Worm (Caenorhabditis elegans) whole organism, L2 larva: ENCODE data around the gene hhat-1.

Experiments used
- F13H6.1 ChIP-seq: sonication (generic microtip); optimal IDR thresholded peaks from 2 replicates; lab custom pipeline; 2016; ENCODE audit warnings: missing genetic modification characterization, missing compliant biosample characterization
- R02D3.7 ChIP-seq: fragments of 150-350 bp; optimal IDR thresholded peaks from 2 replicates; lab custom pipeline; 2014; ENCODE audit warnings: missing biosample characterization, missing genetic modification characterization
- alr-1 ChIP-seq: fragments of 150-350 bp; optimal IDR thresholded peaks from 2 replicates; lab custom pipeline; 2014; ENCODE audit warnings: missing biosample characterization, missing genetic modification characterization
- ceh-16 ChIP-seq: fragments of 150-350 bp; optimal IDR thresholded peaks from 2 replicates; lab custom pipeline; 2014; ENCODE audit warnings: missing biosample characterization, missing genetic modification characterization
- ceh-82 ChIP-seq: fragments of 150-350 bp; optimal IDR thresholded peaks from 2 replicates; lab custom pipeline; 2014; ENCODE audit warnings: missing biosample characterization, missing genetic modification characterization
- elt-3 ChIP-seq: sonication (generic microtip); optimal IDR thresholded peaks from 2 replicates; lab custom pipeline; 2017; ENCODE audit warnings: missing biosample characterization, missing genetic modification characterization
- gmeb-1 ChIP-seq: fragments of 150-350 bp; optimal IDR thresholded peaks from 2 replicates; lab custom pipeline; 2014; ENCODE audit warnings: missing biosample characterization, missing genetic modification characterization
- lin-11 ChIP-seq: fragments of 150-350 bp; sonication (generic microtip); optimal IDR thresholded peaks from 2 replicates; lab custom pipeline; 2014; ENCODE audit warnings: missing biosample characterization, missing genetic modification characterization, inconsistent platforms, mixed read lengths
- lsy-2 ChIP-seq, 2 experiments: fragments of 150-350 bp in 1 of 2; sonication (generic microtip) in 1 of 2; optimal IDR thresholded peaks; 2 replicates each; lab custom pipeline; 2014 to 2017; ENCODE audit warnings: missing biosample characterization in 2 of 2, missing genetic modification characterization in 2 of 2
- mab-5 ChIP-seq: fragments of 150-350 bp; optimal IDR thresholded peaks from 2 replicates; lab custom pipeline; 2014; ENCODE audit warnings: missing biosample characterization, missing genetic modification characterization
- nhr-12 ChIP-seq: fragments of 150-350 bp; optimal IDR thresholded peaks from 2 replicates; lab custom pipeline; 2014; ENCODE audit warnings: missing biosample characterization, missing genetic modification characterization
- nhr-25 ChIP-seq: fragments of 150-350 bp; sonication (generic microtip); optimal IDR thresholded peaks from 3 replicates; lab custom pipeline; 2014; ENCODE audit warnings: missing biosample characterization, missing genetic modification characterization
- sem-4 ChIP-seq: fragments of 150-350 bp; optimal IDR thresholded peaks from 2 replicates; lab custom pipeline; 2014; ENCODE audit warnings: missing biosample characterization, missing genetic modification reagents, missing genetic modification characterization
- sma-9 ChIP-seq, 2 experiments: fragments of 150-350 bp in 1 of 2; sonication (generic microtip) in 1 of 2; optimal IDR thresholded peaks; 2 replicates each; lab custom pipeline; 2014 to 2016; ENCODE audit warnings: missing genetic modification characterization in 2 of 2, mild to moderate bottlenecking in 1 of 2, missing biosample characterization in 1 of 2, missing compliant biosample characterization in 1 of 2, missing genetic modification reagents in 1 of 2, moderate library complexity in 1 of 2
- unc-62 ChIP-seq: fragments of 150-350 bp; optimal IDR thresholded peaks from 2 replicates; lab custom pipeline; 2014; ENCODE audit warnings: missing biosample characterization, missing genetic modification reagents, missing genetic modification characterization

Gene hhat-1

ce11 chrII:14705956-14706355, 27.7 kb downstream of the hhat-1 start:
- TF ChIP-seq ceh-16 (tag; lab: Kevin White, UChicago) (peak; percentile 15), R02D3.7 (tag; lab: Kevin White, UChicago) (no peak)

- TF ChIP-seq sma-9 (GFP tag; optimal IDR thresholded peaks at IDR 0.05; lab: Kevin White, UChicago): no peak
- no peak for TF ChIP-seq sma-9 (tag; optimal IDR thresholded peaks at IDR 0.05; lab: Kevin White, UChicago)
- TF ChIP-seq alr-1 (tag; lab: Kevin White, UChicago): no peak
- TF ChIP-seq F13H6.1: no peak
- TF ChIP-seq lsy-2 (tag; optimal IDR thresholded peaks at IDR 0.05; lab: Kevin White, UChicago): no peak
- TF ChIP-seq, all 48 proteins: peak for 0
Observed at ce11 chrII:14706479-14706878, 28.2 kb downstream of the hhat-1 start.

- no peak for TF ChIP-seq gmeb-1
- TF ChIP-seq nhr-12 (tag; lab: Kevin White, UChicago): no peak
- no peak for TF ChIP-seq mab-5
- no peak for TF ChIP-seq nhr-25 (tag; lab: Kevin White, UChicago)
- TF ChIP-seq R02D3.7 (tag; lab: Kevin White, UChicago): no peak
- TF ChIP-seq sem-4 (tag; lab: Kevin White, UChicago): no peak
- no peak for TF ChIP-seq lin-11 (tag; lab: Kevin White, UChicago)
- TF ChIP-seq unc-62: no peak
- TF ChIP-seq ceh-82: no peak
- no peak for TF ChIP-seq elt-3
Observed at ce11 chrII:14728119-14728518, 49.9 kb downstream of the hhat-1 start.
